Fruit fly (Drosophila melanogaster) whole organism: ENCODE results near the gene CG42780.

ENCODE experiments used
- CG8478 ChIP-seq: fragments of >200 bp; optimal IDR thresholded peaks from 2 replicates; lab custom pipeline; 2018; ENCODE audit warnings: inconsistent platforms
- Dll ChIP-seq: fragments of >200 bp; optimal IDR thresholded peaks from 2 replicates; lab custom pipeline; 2017
- EcR ChIP-seq, 2 experiments: fragments of >200 bp; optimal IDR thresholded peaks; 2 replicates each; lab custom pipeline; 2017; ENCODE audit warnings: missing biosample characterization in 2 of 2, missing genetic modification characterization in 2 of 2, missing genetic modification reagents in 2 of 2
- psq ChIP-seq: fragments of >200 bp; optimal IDR thresholded peaks from 2 replicates; lab custom pipeline; 2017

- TF ChIP-seq EcR (GFP tag; optimal IDR thresholded peaks at IDR 0.05; lab: Kevin White, UChicago) (no peak), Dll (no peak), psq (lab: Kevin White, UChicago) (no peak), CG8478 (lab: Kevin White, UChicago) (no peak)
These were observed at the start of gene CG42780 for dm6 chrX:7332091-7332490.
